Worm (Caenorhabditis elegans) whole organism, L1 larva: ENCODE data around the gene aqp-3.

Experiments
- egl-27 ChIP-seq, 2 experiments: fragments of 150-350 bp in 1 of 2; sonication (generic microtip); optimal IDR thresholded peaks; 3 replicates each; lab custom pipeline; 2017 to 2018; ENCODE audit warnings: missing biosample characterization in 2 of 2, missing genetic modification characterization in 2 of 2, missing genetic modification reagents in 2 of 2
- fos-1 ChIP-seq: fragments of 150-350 bp; optimal IDR thresholded peaks from 2 replicates; lab custom pipeline; 2014; ENCODE audit warnings: missing biosample characterization, missing genetic modification characterization
- lsy-2 ChIP-seq, 2 experiments: fragments of 150-350 bp; optimal IDR thresholded peaks; 2 replicates each; lab custom pipeline; 2014; ENCODE audit warnings: missing biosample characterization in 2 of 2, missing genetic modification characterization in 2 of 2
- mdl-1 ChIP-seq, 2 experiments: fragments of 150-350 bp; optimal IDR thresholded peaks; 2 replicates each; lab custom pipeline; 2014 to 2017; ENCODE audit warnings: missing biosample characterization in 2 of 2, missing genetic modification characterization in 2 of 2, inconsistent platforms in 1 of 2
- mef-2 ChIP-seq: fragments of 150-350 bp; optimal IDR thresholded peaks from 2 replicates; lab custom pipeline; 2014; ENCODE audit warnings: missing biosample characterization, missing genetic modification characterization
- nhr-77 ChIP-seq: fragments of 150-350 bp; optimal IDR thresholded peaks from 2 replicates; lab custom pipeline; 2014; ENCODE audit warnings: missing biosample characterization, missing genetic modification characterization
- pag-3 ChIP-seq: sonication (generic microtip); optimal IDR thresholded peaks from 2 replicates; lab custom pipeline; 2017; ENCODE audit warnings: missing genetic modification characterization, mild to moderate bottlenecking, missing compliant biosample characterization, antibody characterized with exemption, borderline replicate concordance; ENCODE audit not compliant: insufficient read depth
- pqm-1 ChIP-seq: sonication (generic microtip); optimal IDR thresholded peaks from 3 replicates; lab custom pipeline; 2017; ENCODE audit warnings: missing biosample characterization, missing genetic modification characterization
- snpc-4 ChIP-seq: fragments of 150-350 bp; optimal IDR thresholded peaks from 2 replicates; lab custom pipeline; 2014; ENCODE audit warnings: missing biosample characterization, missing genetic modification characterization
- sptf-1 ChIP-seq: fragments of 150-350 bp; optimal IDR thresholded peaks from 2 replicates; lab custom pipeline; 2014; ENCODE audit warnings: missing biosample characterization, missing genetic modification characterization
- unc-62 ChIP-seq: fragments of 150-350 bp; optimal IDR thresholded peaks from 2 replicates; lab custom pipeline; 2014; ENCODE audit warnings: missing biosample characterization, missing genetic modification reagents, missing genetic modification characterization
- zip-4 ChIP-seq: fragments of 200-800 bp; sonication (Bioruptor generic); optimal IDR thresholded peaks from 2 replicates; lab custom pipeline; 2018; ENCODE audit warnings: mild to moderate bottlenecking, missing genetic modification characterization, moderate library complexity, missing compliant biosample characterization
- ztf-11 ChIP-seq, 2 experiments: sonication (generic microtip); optimal IDR thresholded peaks; 2 replicates each; lab custom pipeline; 2016 to 2017; ENCODE audit warnings: missing genetic modification characterization in 2 of 2, missing biosample characterization in 1 of 2, missing compliant biosample characterization in 1 of 2

- TF ChIP-seq sptf-1 (tag; lab: Kevin White, UChicago) (no peak), snpc-4 (tag; lab: Kevin White, UChicago) (no peak), nhr-77 (no peak), lsy-2 (tag; optimal IDR thresholded peaks at IDR 0.05; lab: Kevin White, UChicago) (no peak), fos-1 (tag; lab: Kevin White, UChicago) (peak; percentile 29), pag-3 (tag; lab: Kevin White, UChicago) (no peak), ztf-11 (tag; optimal IDR thresholded peaks at IDR 0.05; lab: Kevin White, UChicago) (no peak), pqm-1 (tag; lab: Kevin White, UChicago) (no peak), zip-4 (GFP tag; lab: Kevin White, UChicago) (no peak), egl-27 (tag; optimal IDR thresholded peaks at IDR 0.05; lab: Kevin White, UChicago) (no peak), mef-2 (tag; lab: Kevin White, UChicago) (no peak), unc-62 (GFP tag; lab: Kevin White, UChicago) (no peak), mdl-1 (tag; optimal IDR thresholded peaks at IDR 0.05; lab: Kevin White, UChicago) (no peak)
Measured at ce11 chrIV:11006868-11007267, 40.6 kb upstream of the aqp-3 start.
